Worm (Caenorhabditis elegans): ENCODE data around the gene asps-1.

- TF ChIP-seq mab-5 (tag; optimal IDR thresholded peaks at IDR 0.05) = no peak
- TF ChIP-seq ceh-43 (GFP tag; optimal IDR thresholded peaks at IDR 0.05) = no peak
- TF ChIP-seq lsy-2 (tag; optimal IDR thresholded peaks at IDR 0.05) = no peak
- TF ChIP-seq nhr-76 (tag; optimal IDR thresholded peaks at IDR 0.05) = no peak
- TF ChIP-seq bed-3 (GFP tag; optimal IDR thresholded peaks at IDR 0.05) = no peak
- TF ChIP-seq nhr-28 (tag; optimal IDR thresholded peaks at IDR 0.05) = no peak
- TF ChIP-seq snpc-4 (tag; optimal IDR thresholded peaks at IDR 0.05) = no peak
- no peak for TF ChIP-seq unc-62 (GFP tag; optimal IDR thresholded peaks at IDR 0.05)
- no peak for TF ChIP-seq pha-4 (tag; optimal IDR thresholded peaks at IDR 0.05)
- no peak for TF ChIP-seq ztf-11 (tag; optimal IDR thresholded peaks at IDR 0.05)
- no peak for TF ChIP-seq unc-39 (tag; optimal IDR thresholded peaks at IDR 0.05)
Observed at ce11 chrV:10277579-10277978, 39.6 kb downstream of the asps-1 start, which contains the start of gene lys-1.

All from whole organism, mixed stage, embryonic.